Fruit fly (Drosophila melanogaster) whole organism, embryonic: ENCODE measurements around the gene Abca3.

Experiments used
- Aef1 ChIP-seq: fragments of 200-800 bp; sonication (Bioruptor generic); IDR thresholded peaks from 3 replicates; pipeline ENCODE4 v1.3.6; 2022; ENCODE audit warnings: missing biosample characterization, missing genetic modification characterization
- Asciz ChIP-seq: fragments of 200-800 bp; sonication (Bioruptor generic); optimal IDR thresholded peaks from 2 replicates; lab custom pipeline; 2017; ENCODE audit warnings: missing biosample characterization, mild to moderate bottlenecking, missing genetic modification characterization, missing genetic modification reagents
- B-H2 ChIP-seq: fragments of 200-800 bp; sonication (Bioruptor generic); optimal IDR thresholded peaks from 2 replicates; lab custom pipeline; 2018; ENCODE audit warnings: missing biosample characterization, mild to moderate bottlenecking, missing genetic modification characterization
- BtbVII ChIP-seq: fragments of 200-800 bp; sonication (Bioruptor generic); optimal IDR thresholded peaks from 3 replicates; lab custom pipeline; 2017; ENCODE audit warnings: missing biosample characterization, mild to moderate bottlenecking, missing genetic modification characterization
- CG10274 ChIP-seq: fragments of 200-800 bp; sonication (Bioruptor generic); optimal IDR thresholded peaks from 3 replicates; lab custom pipeline; 2017; ENCODE audit warnings: missing biosample characterization, mild to moderate bottlenecking, missing genetic modification characterization
- CG10979 ChIP-seq: fragments of 200-800 bp; sonication (Bioruptor generic); optimal IDR thresholded peaks from 2 replicates; lab custom pipeline; 2018; ENCODE audit warnings: missing biosample characterization, mild to moderate bottlenecking, missing genetic modification characterization, moderate library complexity
- CG11398 ChIP-seq: fragments of 200-800 bp; sonication (Bioruptor generic); optimal IDR thresholded peaks from 2 replicates; lab custom pipeline; 2016; ENCODE audit warnings: missing biosample characterization, missing genetic modification characterization
- CG12104 ChIP-seq: fragments of 200-800 bp; sonication (Bioruptor generic); optimal IDR thresholded peaks from 3 replicates; lab custom pipeline; 2016; ENCODE audit warnings: missing biosample characterization, missing genetic modification characterization
- CG12659 ChIP-seq: fragments of 200-800 bp; sonication (Bioruptor generic); optimal IDR thresholded peaks from 3 replicates; lab custom pipeline; 2017; ENCODE audit warnings: mild to moderate bottlenecking, missing biosample characterization, missing genetic modification reagents, missing genetic modification characterization
- CG14050 ChIP-seq: fragments of 200-800 bp; sonication (Bioruptor generic); IDR thresholded peaks from 3 replicates; pipeline ENCODE4 v1.3.6; 2022; ENCODE audit warnings: missing biosample characterization, missing genetic modification characterization
- CG17186 ChIP-seq: fragments of 200-800 bp; sonication (Bioruptor generic); optimal IDR thresholded peaks from 3 replicates; lab custom pipeline; 2017; ENCODE audit warnings: missing biosample characterization, missing genetic modification reagents, missing genetic modification characterization
- CG3281 ChIP-seq: fragments of 200-800 bp; sonication (Bioruptor generic); optimal IDR thresholded peaks from 3 replicates; lab custom pipeline; 2017; ENCODE audit warnings: missing biosample characterization, mild to moderate bottlenecking, missing genetic modification characterization
- CG33213 ChIP-seq: fragments of 200-800 bp; sonication (Bioruptor generic); optimal IDR thresholded peaks from 3 replicates; lab custom pipeline; 2016; ENCODE audit warnings: missing biosample characterization, missing genetic modification characterization
- CG4282 ChIP-seq: fragments of 200-800 bp; sonication (Bioruptor generic); optimal IDR thresholded peaks from 2 replicates; lab custom pipeline; 2016; ENCODE audit warnings: missing biosample characterization, missing genetic modification characterization
- CG7271 ChIP-seq: fragments of 200-800 bp; sonication (Bioruptor generic); optimal IDR thresholded peaks from 2 replicates; lab custom pipeline; 2018; ENCODE audit warnings: missing biosample characterization, mild to moderate bottlenecking, missing genetic modification characterization, moderate library complexity
- CG8089 ChIP-seq: fragments of 200-800 bp; sonication (Bioruptor generic); optimal IDR thresholded peaks from 3 replicates; lab custom pipeline; 2016; ENCODE audit warnings: missing biosample characterization, missing genetic modification characterization
- CG8290 ChIP-seq, 3 experiments: fragments of 200-800 bp; sonication (Bioruptor generic); optimal IDR thresholded peaks; 2 replicates each; lab custom pipeline; 2016 to 2019; ENCODE audit warnings: missing biosample characterization in 3 of 3, missing genetic modification characterization in 3 of 3, mild to moderate bottlenecking in 2 of 3, moderate library complexity in 1 of 3
- CG9609 ChIP-seq: fragments of 200-800 bp; sonication (Bioruptor generic); optimal IDR thresholded peaks from 3 replicates; lab custom pipeline; 2016; ENCODE audit warnings: missing biosample characterization, missing genetic modification characterization
- Deaf1 ChIP-seq: fragments of 200-800 bp; optimal IDR thresholded peaks from 3 replicates; lab custom pipeline; 2019; ENCODE audit warnings: missing biosample characterization, mild to moderate bottlenecking, missing genetic modification characterization, moderate library complexity
- Fer2 ChIP-seq: fragments of 200-800 bp; sonication (Bioruptor generic); optimal IDR thresholded peaks from 2 replicates; lab custom pipeline; 2018; ENCODE audit warnings: missing biosample characterization, mild to moderate bottlenecking, missing genetic modification characterization, moderate library complexity
- HLH54F ChIP-seq: fragments of 200-800 bp; sonication (Bioruptor generic); optimal IDR thresholded peaks from 3 replicates; lab custom pipeline; 2016; ENCODE audit warnings: missing biosample characterization, missing genetic modification characterization
- Hr51 ChIP-seq, 2 experiments: fragments of 200-800 bp; sonication (Bioruptor generic); optimal IDR thresholded peaks; 2 replicates in 1 of 2; 3 replicates in 1 of 2; lab custom pipeline; 2016 to 2018; ENCODE audit warnings: missing biosample characterization in 2 of 2, missing genetic modification characterization in 2 of 2, mild to moderate bottlenecking in 1 of 2, moderate library complexity in 1 of 2
- Ptx1 ChIP-seq: fragments of 200-800 bp; sonication (Bioruptor generic); IDR thresholded peaks from 2 replicates; pipeline ENCODE4 v1.3.6; 2022; ENCODE audit warnings: missing biosample characterization, missing genetic modification characterization
- Stat92E ChIP-seq, 3 experiments: fragments of >200 bp in 2 of 3; fragments of 200-800 bp in 1 of 3; sonication (Bioruptor generic) in 1 of 3; optimal IDR thresholded peaks; 2 replicates each; lab custom pipeline; 2017 to 2019; ENCODE audit warnings: missing biosample characterization in 3 of 3, missing genetic modification characterization in 3 of 3, mild to moderate bottlenecking in 1 of 3, moderate library complexity in 1 of 3
- amos ChIP-seq: fragments of 200-800 bp; sonication (Bioruptor generic); IDR thresholded peaks from 2 replicates; pipeline ENCODE4 v1.3.6; 2022; ENCODE audit warnings: missing biosample characterization, missing genetic modification characterization; ENCODE audit not compliant: partially characterized antibody
- bab2 ChIP-seq: fragments of 200-800 bp; sonication (Bioruptor generic); optimal IDR thresholded peaks from 2 replicates; lab custom pipeline; 2016; ENCODE audit warnings: missing biosample characterization, missing genetic modification characterization
- br ChIP-seq: fragments of >200 bp; optimal IDR thresholded peaks from 2 replicates; lab custom pipeline; 2017
- cad ChIP-seq: fragments of >200 bp; optimal IDR thresholded peaks from 2 replicates; lab custom pipeline; 2017; ENCODE audit warnings: missing biosample characterization, missing genetic modification characterization
- chinmo ChIP-seq: fragments of 200-800 bp; sonication (Bioruptor generic); IDR thresholded peaks from 4 replicates; pipeline ENCODE4 v1.3.6; 2022; ENCODE audit warnings: missing biosample characterization, missing genetic modification characterization; ENCODE audit not compliant: partially characterized antibody
- cwo ChIP-seq: fragments of 200-800 bp; sonication (Bioruptor generic); optimal IDR thresholded peaks from 3 replicates; lab custom pipeline; 2017; ENCODE audit warnings: missing biosample characterization, missing genetic modification characterization, mild to moderate bottlenecking, moderate library complexity, missing genetic modification reagents
- disco-r ChIP-seq: fragments of 200-800 bp; sonication (Bioruptor generic); optimal IDR thresholded peaks from 2 replicates; lab custom pipeline; 2016; ENCODE audit warnings: missing biosample characterization, missing genetic modification characterization
- en ChIP-seq: fragments of 200-800 bp; sonication (Bioruptor generic); optimal IDR thresholded peaks from 2 replicates; lab custom pipeline; 2016; ENCODE audit warnings: missing biosample characterization, missing genetic modification characterization
- fu2 ChIP-seq: fragments of 200-800 bp; sonication (Bioruptor generic); optimal IDR thresholded peaks from 2 replicates; lab custom pipeline; 2016; ENCODE audit warnings: missing biosample characterization, missing genetic modification characterization
- grn ChIP-seq: fragments of 200-800 bp; sonication (Bioruptor generic); optimal IDR thresholded peaks from 3 replicates; lab custom pipeline; 2017; ENCODE audit warnings: missing biosample characterization, missing genetic modification characterization
- hb ChIP-seq: fragments of 200-800 bp; sonication (Bioruptor generic); IDR thresholded peaks from 3 replicates; pipeline ENCODE4 v1.3.6; 2022; ENCODE audit warnings: missing biosample characterization, missing genetic modification characterization; ENCODE audit not compliant: partially characterized antibody
- hbn ChIP-seq: fragments of 200-800 bp; sonication (Bioruptor generic); IDR thresholded peaks from 2 replicates; pipeline ENCODE4 v1.3.6; 2022; ENCODE audit warnings: missing biosample characterization, missing genetic modification characterization; ENCODE audit not compliant: partially characterized antibody
- hkb ChIP-seq, 2 experiments: fragments of 200-800 bp in 1 of 2; fragments of >200 bp in 1 of 2; sonication (Bioruptor generic) in 1 of 2; IDR thresholded peaks in 1 of 2; optimal IDR thresholded peaks in 1 of 2; 2 replicates each; pipeline versions ENCODE4 v1.3.6 to Lab custom; 2017 to 2022; ENCODE audit warnings: missing biosample characterization in 1 of 2, missing genetic modification characterization in 1 of 2
- kah ChIP-seq: fragments of 200-800 bp; sonication (Bioruptor generic); optimal IDR thresholded peaks from 2 replicates; lab custom pipeline; 2018; ENCODE audit warnings: missing biosample characterization, mild to moderate bottlenecking, missing genetic modification characterization
- kni ChIP-seq: fragments of 200-800 bp; sonication (Bioruptor generic); optimal IDR thresholded peaks from 3 replicates; lab custom pipeline; 2017; ENCODE audit warnings: mild to moderate bottlenecking, missing biosample characterization, missing genetic modification reagents, missing genetic modification characterization
- maf-S ChIP-seq: fragments of 200-800 bp; sonication (Bioruptor generic); optimal IDR thresholded peaks from 2 replicates; lab custom pipeline; 2016; ENCODE audit warnings: missing biosample characterization, missing genetic modification characterization
- mld ChIP-seq: fragments of 200-800 bp; sonication (Bioruptor generic); IDR thresholded peaks from 3 replicates; pipeline ENCODE4 v1.3.6; 2022; ENCODE audit warnings: missing biosample characterization, missing genetic modification characterization; ENCODE audit not compliant: partially characterized antibody
- pan ChIP-seq, 4 experiments: fragments of >200 bp in 3 of 4; fragments of 200-800 bp in 1 of 4; sonication (Bioruptor generic) in 1 of 4; optimal IDR thresholded peaks in 3 of 4; IDR thresholded peaks in 1 of 4; 2 replicates each; pipeline versions ENCODE4 v1.3.6 to Lab custom; 2017 to 2022; ENCODE audit warnings: missing biosample characterization in 2 of 4, missing genetic modification characterization in 2 of 4, mixed read lengths in 1 of 4
- prd ChIP-seq, 3 experiments: fragments of >200 bp in 2 of 3; fragments of 200-800 bp in 1 of 3; sonication (Bioruptor generic) in 1 of 3; optimal IDR thresholded peaks in 2 of 3; IDR thresholded peaks in 1 of 3; 2 replicates in 2 of 3; 3 replicates in 1 of 3; pipeline versions ENCODE4 v1.3.6 to Lab custom; 2017 to 2022; ENCODE audit warnings: missing biosample characterization in 1 of 3, missing genetic modification characterization in 1 of 3
- sd ChIP-seq: fragments of 200-800 bp; sonication (Bioruptor generic); optimal IDR thresholded peaks from 3 replicates; lab custom pipeline; 2018; ENCODE audit warnings: missing biosample characterization, mild to moderate bottlenecking, missing genetic modification characterization, moderate library complexity
- tap ChIP-seq: fragments of 200-800 bp; optimal IDR thresholded peaks from 3 replicates; lab custom pipeline; 2019; ENCODE audit warnings: missing biosample characterization, mild to moderate bottlenecking, missing genetic modification characterization, moderate library complexity
- tx ChIP-seq: fragments of 200-800 bp; sonication (Bioruptor generic); optimal IDR thresholded peaks from 2 replicates; lab custom pipeline; 2016; ENCODE audit warnings: missing biosample characterization, missing genetic modification characterization
- z ChIP-seq: fragments of 200-800 bp; sonication (Bioruptor generic); IDR thresholded peaks from 3 replicates; pipeline ENCODE4 v1.3.6; 2022; ENCODE audit warnings: missing biosample characterization, missing genetic modification characterization
- zfh1 ChIP-seq: fragments of 200-800 bp; sonication (Bioruptor generic); IDR thresholded peaks from 3 replicates; pipeline ENCODE4 v1.3.6; 2022; ENCODE audit warnings: missing biosample characterization, missing genetic modification characterization

Abca3 gene

DNA sequence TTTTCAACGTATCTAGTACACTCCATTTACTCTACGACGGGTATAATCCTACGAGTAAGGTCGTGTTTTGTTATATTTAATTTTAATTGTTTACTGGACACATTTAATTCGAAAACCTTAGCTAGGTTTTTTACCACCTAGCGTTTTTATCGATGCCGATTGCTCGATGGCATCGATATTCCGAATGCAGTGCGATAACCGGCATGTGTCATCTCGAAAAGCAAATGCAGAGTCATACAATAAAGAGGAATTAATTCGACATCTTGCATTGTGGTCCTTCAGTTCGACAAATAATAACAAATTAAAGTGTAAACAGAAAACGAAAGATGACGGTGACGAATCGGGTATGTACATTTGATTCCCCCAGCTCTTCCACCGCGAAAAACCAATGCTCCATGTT, 9.4 kb upstream of the Abca3 start, which contains the start of gene Rpt6 (continued):
- TF ChIP-seq CG10274 (no peak), Aef1 (GFP tag; lab: Robert Waterston, UW) (no peak), CG12104 (GFP tag; lab: Kevin White, UChicago) (no peak), CG17186 (GFP tag; lab: Kevin White, UChicago) (no peak), chinmo (GFP tag; lab: Robert Waterston, UW) (0 out of 4 replicates have a peak, but pooled peaks have one; percentile 65), CG3281 (GFP tag; lab: Kevin White, UChicago) (no peak), grn (GFP tag; lab: Kevin White, UChicago) (no peak), en (GFP tag; lab: Kevin White, UChicago) (no peak), CG8290 (GFP tag; optimal IDR thresholded peaks at IDR 0.05; lab: Kevin White, UChicago) (no peak), CG8290 (tag; optimal IDR thresholded peaks at IDR 0.05; lab: Kevin White, UChicago) (peak in 1 of 2 experiments; percentile 64), z (GFP tag; lab: Robert Waterston, UW) (no peak), Asciz (GFP tag; lab: Kevin White, UChicago) (no peak), prd (optimal IDR thresholded peaks at IDR 0.05; lab: Kevin White, UChicago) (no peak), prd (GFP tag; IDR thresholded peaks at IDR 0.05; lab: Robert Waterston, UW) (no peak), kah (GFP tag; lab: Kevin White, UChicago) (no peak), CG33213 (GFP tag; lab: Kevin White, UChicago) (peak; percentile 20), Fer2 (tag; lab: Kevin White, UChicago) (no peak), Ptx1 (no peak), Hr51 (GFP tag; optimal IDR thresholded peaks at IDR 0.05; lab: Kevin White, UChicago) (no peak), BtbVII (GFP tag; lab: Kevin White, UChicago) (no peak), amos (GFP tag; lab: Robert Waterston, UW) (peak; percentile 81), CG10979 (tag; lab: Kevin White, UChicago) (no peak), pan (optimal IDR thresholded peaks at IDR 0.05; lab: Kevin White, UChicago) (no peak), pan (GFP tag; optimal IDR thresholded peaks at IDR 0.05 in 1 of 2, IDR thresholded peaks at IDR 0.05 in 1 of 2) (no peak), Stat92E (GFP tag; optimal IDR thresholded peaks at IDR 0.05; lab: Kevin White, UChicago) (peak in 1 of 3 experiments; percentile 15), CG7271 (tag; lab: Kevin White, UChicago) (no peak), disco-r (GFP tag; lab: Kevin White, UChicago) (no peak), cwo (no peak), CG12659 (GFP tag; lab: Kevin White, UChicago) (peak; percentile 39), sd (no peak), CG4282 (GFP tag; lab: Kevin White, UChicago) (no peak), CG8089 (GFP tag; lab: Kevin White, UChicago) (no peak), HLH54F (GFP tag; lab: Kevin White, UChicago) (no peak), Deaf1 (tag; lab: Kevin White, UChicago) (no peak), bab2 (GFP tag; lab: Kevin White, UChicago) (no peak), CG14050 (no peak), mld (GFP tag; lab: Robert Waterston, UW) (peak; percentile 26; the same call in 1 of the 3 replicates), tap (tag; lab: Kevin White, UChicago) (no peak), br (lab: Kevin White, UChicago) (no peak), hbn (GFP tag; lab: Robert Waterston, UW) (peak; percentile 47; the same call in 1 of the 2 replicates), CG11398 (GFP tag; lab: Kevin White, UChicago) (no peak), cad (GFP tag; lab: Kevin White, UChicago) (no peak), B-H2 (peak; percentile 18), hb (peak; percentile 79), fu2 (GFP tag; lab: Kevin White, UChicago) (no peak), CG9609 (no peak), hkb (optimal IDR thresholded peaks at IDR 0.05; lab: Kevin White, UChicago) (no peak), hkb (GFP tag; IDR thresholded peaks at IDR 0.05; lab: Robert Waterston, UW) (no peak), zfh1 (GFP tag; lab: Robert Waterston, UW) (no peak), kni (GFP tag; lab: Kevin White, UChicago) (no peak), tx (GFP tag; lab: Kevin White, UChicago) (no peak), maf-S (GFP tag; lab: Kevin White, UChicago) (no peak)
